Fruit fly (Drosophila melanogaster) whole organism, embryonic: ENCODE results near the gene CG8892.

Experiments used
- Adf1 ChIP-seq: fragments of 200-800 bp; sonication (Bioruptor generic); IDR thresholded peaks from 2 replicates; pipeline ENCODE4 v1.3.6; 2022; ENCODE audit warnings: missing biosample characterization, missing genetic modification characterization
- Asciz ChIP-seq: fragments of 200-800 bp; sonication (Bioruptor generic); optimal IDR thresholded peaks from 2 replicates; lab custom pipeline; 2017; ENCODE audit warnings: missing biosample characterization, mild to moderate bottlenecking, missing genetic modification characterization, missing genetic modification reagents
- CG10321 ChIP-seq: fragments of 200-800 bp; sonication (Bioruptor generic); IDR thresholded peaks from 2 replicates; pipeline ENCODE4 v1.3.6; 2022; ENCODE audit warnings: missing biosample characterization, missing genetic modification characterization
- CG10543 ChIP-seq: fragments of 200-800 bp; sonication (Bioruptor generic); optimal IDR thresholded peaks from 3 replicates; lab custom pipeline; 2017; ENCODE audit warnings: missing biosample characterization, mild to moderate bottlenecking, missing genetic modification characterization, moderate library complexity
- CG11695 ChIP-seq: fragments of 200-800 bp; sonication (Bioruptor generic); IDR thresholded peaks from 3 replicates; pipeline ENCODE4 v1.3.6; 2022; ENCODE audit warnings: missing biosample characterization, missing genetic modification characterization
- CG12769 ChIP-seq: fragments of 200-800 bp; sonication (Bioruptor generic); optimal IDR thresholded peaks from 2 replicates; lab custom pipeline; 2019; ENCODE audit warnings: missing biosample characterization, mild to moderate bottlenecking, missing genetic modification characterization, moderate library complexity
- CG14667 ChIP-seq: fragments of 200-800 bp; sonication (Bioruptor generic); IDR thresholded peaks from 2 replicates; pipeline ENCODE4 v1.3.6; 2022; ENCODE audit warnings: missing biosample characterization, missing genetic modification characterization
- CG15011 ChIP-seq: fragments of 200-800 bp; sonication (Bioruptor generic); optimal IDR thresholded peaks from 3 replicates; lab custom pipeline; 2018; ENCODE audit warnings: missing biosample characterization, mild to moderate bottlenecking, missing genetic modification characterization
- CG15269 ChIP-seq: fragments of 200-800 bp; sonication (Bioruptor generic); optimal IDR thresholded peaks from 2 replicates; lab custom pipeline; 2018; ENCODE audit warnings: missing biosample characterization, mild to moderate bottlenecking, missing genetic modification characterization, moderate library complexity
- CG17568 ChIP-seq: fragments of 200-800 bp; sonication (Bioruptor generic); optimal IDR thresholded peaks from 2 replicates; lab custom pipeline; 2018; ENCODE audit warnings: missing biosample characterization, mild to moderate bottlenecking, missing genetic modification characterization, moderate library complexity
- CG17802 ChIP-seq: fragments of 200-800 bp; sonication (Bioruptor generic); optimal IDR thresholded peaks from 2 replicates; lab custom pipeline; 2018; ENCODE audit warnings: missing biosample characterization, mild to moderate bottlenecking, missing genetic modification characterization, moderate library complexity
- CG18262 ChIP-seq: fragments of 200-800 bp; optimal IDR thresholded peaks from 3 replicates; lab custom pipeline; 2019; ENCODE audit warnings: missing biosample characterization, mild to moderate bottlenecking, missing genetic modification characterization, moderate library complexity
- CG18599 ChIP-seq: fragments of 200-800 bp; sonication (Bioruptor generic); optimal IDR thresholded peaks from 3 replicates; lab custom pipeline; 2017; ENCODE audit warnings: missing biosample characterization, missing genetic modification characterization, mild to moderate bottlenecking, moderate library complexity, missing genetic modification reagents
- CG18764 ChIP-seq: fragments of 200-800 bp; sonication (Bioruptor generic); optimal IDR thresholded peaks from 3 replicates; lab custom pipeline; 2016; ENCODE audit warnings: missing biosample characterization, missing genetic modification characterization
- CG2875 ChIP-seq: fragments of 200-800 bp; sonication (Bioruptor generic); optimal IDR thresholded peaks from 2 replicates; lab custom pipeline; 2017; ENCODE audit warnings: missing biosample characterization, mild to moderate bottlenecking, missing genetic modification characterization, missing genetic modification reagents
- CG3281 ChIP-seq: fragments of 200-800 bp; sonication (Bioruptor generic); optimal IDR thresholded peaks from 3 replicates; lab custom pipeline; 2017; ENCODE audit warnings: missing biosample characterization, mild to moderate bottlenecking, missing genetic modification characterization
- CG3847 ChIP-seq: fragments of 200-800 bp; sonication (Bioruptor generic); IDR thresholded peaks from 2 replicates; pipeline ENCODE4 v1.3.6; 2022; ENCODE audit warnings: missing biosample characterization, missing genetic modification characterization
- CG5953 ChIP-seq: fragments of 200-800 bp; sonication (Bioruptor generic); IDR thresholded peaks from 2 replicates; pipeline ENCODE4 v1.3.6; 2022; ENCODE audit warnings: missing biosample characterization, missing genetic modification characterization
- CG6791 ChIP-seq: fragments of 200-800 bp; sonication (Bioruptor generic); IDR thresholded peaks from 3 replicates; pipeline ENCODE4 v1.3.6; 2022; ENCODE audit warnings: missing biosample characterization, missing genetic modification characterization; ENCODE audit not compliant: partially characterized antibody
- CG8765 ChIP-seq: fragments of 200-800 bp; sonication (Bioruptor generic); IDR thresholded peaks from 2 replicates; pipeline ENCODE4 v1.3.6; 2022; ENCODE audit warnings: missing biosample characterization, missing genetic modification characterization
- CG9727 ChIP-seq: fragments of 200-800 bp; sonication (Bioruptor generic); optimal IDR thresholded peaks from 3 replicates; lab custom pipeline; 2017; ENCODE audit warnings: missing biosample characterization, mild to moderate bottlenecking, missing genetic modification characterization
- CG9817 ChIP-seq: fragments of 200-800 bp; sonication (Bioruptor generic); optimal IDR thresholded peaks from 2 replicates; lab custom pipeline; 2018; ENCODE audit warnings: missing biosample characterization, mild to moderate bottlenecking, missing genetic modification characterization, moderate library complexity
- Chrac-16 ChIP-seq: fragments of 200-800 bp; sonication (Bioruptor generic); optimal IDR thresholded peaks from 3 replicates; lab custom pipeline; 2016; ENCODE audit warnings: missing biosample characterization, missing genetic modification characterization
- Dad ChIP-seq: fragments of 200-800 bp; sonication (Bioruptor generic); optimal IDR thresholded peaks from 3 replicates; lab custom pipeline; 2016; ENCODE audit warnings: missing biosample characterization, missing genetic modification characterization
- Ets65A ChIP-seq: fragments of 200-800 bp; sonication (Bioruptor generic); peaks from one replicate; lab custom pipeline; 2016; ENCODE audit warnings: missing biosample characterization, missing genetic modification characterization
- Gsc ChIP-seq: fragments of 200-800 bp; sonication (Bioruptor generic); IDR thresholded peaks from 2 replicates; pipeline ENCODE4 v1.3.6; 2022; ENCODE audit warnings: missing biosample characterization, missing genetic modification characterization
- Gug ChIP-seq: fragments of 200-800 bp; sonication (Bioruptor generic); IDR thresholded peaks from 4 replicates; pipeline ENCODE4 v1.3.6; 2022; ENCODE audit warnings: missing biosample characterization, missing genetic modification characterization
- HLH3B ChIP-seq: fragments of 200-800 bp; sonication (Bioruptor generic); IDR thresholded peaks from 2 replicates; pipeline ENCODE4 v1.3.6; 2022; ENCODE audit warnings: missing biosample characterization, missing genetic modification characterization
- Hand ChIP-seq: fragments of 200-800 bp; sonication (Bioruptor generic); optimal IDR thresholded peaks from 2 replicates; lab custom pipeline; 2017; ENCODE audit warnings: mild to moderate bottlenecking, missing biosample characterization, missing genetic modification reagents, missing genetic modification characterization
- Optix ChIP-seq: fragments of 200-800 bp; sonication (Bioruptor generic); IDR thresholded peaks from 3 replicates; pipeline ENCODE4 v1.3.6; 2022; ENCODE audit warnings: missing biosample characterization, missing genetic modification characterization
- Ssrp ChIP-seq: fragments of 200-800 bp; sonication (Bioruptor generic); optimal IDR thresholded peaks from 2 replicates; lab custom pipeline; 2018; ENCODE audit warnings: missing biosample characterization, mild to moderate bottlenecking, missing genetic modification characterization, moderate library complexity
- TFAM ChIP-seq: fragments of 200-800 bp; sonication (Bioruptor generic); optimal IDR thresholded peaks from 2 replicates; lab custom pipeline; 2017; ENCODE audit warnings: missing biosample characterization, missing genetic modification characterization, inconsistent platforms
- Trl ChIP-seq, 3 experiments: fragments of >200 bp in 2 of 3; fragments of 200-800 bp in 1 of 3; sonication (Bioruptor generic) in 1 of 3; optimal IDR thresholded peaks; 2 replicates in 1 of 3; 3 replicates in 2 of 3; lab custom pipeline; 2016 to 2017; ENCODE audit warnings: missing biosample characterization in 1 of 3, missing genetic modification characterization in 1 of 3
- Xbp1 ChIP-seq: fragments of 200-800 bp; sonication (Bioruptor generic); optimal IDR thresholded peaks from 3 replicates; lab custom pipeline; 2016; ENCODE audit warnings: missing biosample characterization, mild to moderate bottlenecking, missing genetic modification characterization
- ac ChIP-seq: fragments of 200-800 bp; sonication (Bioruptor generic); optimal IDR thresholded peaks from 3 replicates; lab custom pipeline; 2017; ENCODE audit warnings: missing biosample characterization, mild to moderate bottlenecking, missing genetic modification characterization
- chif ChIP-seq, 2 experiments: fragments of 200-800 bp; sonication (Bioruptor generic); optimal IDR thresholded peaks; 3 replicates each; lab custom pipeline; 2016; ENCODE audit warnings: missing biosample characterization in 2 of 2, missing genetic modification characterization in 2 of 2
- corto ChIP-seq: fragments of 200-800 bp; sonication (Bioruptor generic); optimal IDR thresholded peaks from 2 replicates; lab custom pipeline; 2016; ENCODE audit warnings: missing biosample characterization, mild to moderate bottlenecking, missing genetic modification characterization, moderate library complexity
- fd96Cb ChIP-seq: fragments of 200-800 bp; sonication (Bioruptor generic); optimal IDR thresholded peaks from 2 replicates; lab custom pipeline; 2018; ENCODE audit warnings: missing biosample characterization, mild to moderate bottlenecking, missing genetic modification characterization, moderate library complexity
- ftz-f1 ChIP-seq: fragments of 200-800 bp; sonication (Bioruptor generic); optimal IDR thresholded peaks from 2 replicates; lab custom pipeline; 2016; ENCODE audit warnings: missing biosample characterization, missing genetic modification characterization
- org-1 ChIP-seq: fragments of 200-800 bp; sonication (Bioruptor generic); optimal IDR thresholded peaks from 2 replicates; lab custom pipeline; 2017; ENCODE audit warnings: missing biosample characterization, missing genetic modification characterization
- otp ChIP-seq: fragments of 200-800 bp; sonication (Bioruptor generic); IDR thresholded peaks from 3 replicates; pipeline ENCODE4, ENCODE4 v1.3.6; 2022; ENCODE audit warnings: missing biosample characterization, missing genetic modification characterization
- pita ChIP-seq: fragments of 200-800 bp; sonication (Bioruptor generic); optimal IDR thresholded peaks from 2 replicates; lab custom pipeline; 2017; ENCODE audit warnings: missing biosample characterization, mild to moderate bottlenecking, missing genetic modification characterization
- pum ChIP-seq: fragments of 200-800 bp; sonication (Bioruptor generic); optimal IDR thresholded peaks from 2 replicates; lab custom pipeline; 2016; ENCODE audit warnings: missing biosample characterization, missing genetic modification characterization
- sim ChIP-seq: fragments of 200-800 bp; sonication (Bioruptor generic); IDR thresholded peaks from 2 replicates; pipeline ENCODE4 v1.3.6; 2022; ENCODE audit warnings: missing biosample characterization, missing genetic modification characterization
- slbo ChIP-seq: fragments of 200-800 bp; sonication (Bioruptor generic); IDR thresholded peaks from 2 replicates; pipeline ENCODE4 v1.3.6; 2022; ENCODE audit warnings: missing biosample characterization, missing genetic modification characterization
- sug ChIP-seq: fragments of 200-800 bp; optimal IDR thresholded peaks from 2 replicates; lab custom pipeline; 2019; ENCODE audit warnings: missing biosample characterization, mild to moderate bottlenecking, missing genetic modification characterization, moderate library complexity
- toy ChIP-seq: fragments of 200-800 bp; sonication (Bioruptor generic); IDR thresholded peaks from 2 replicates; pipeline ENCODE4 v1.3.6; 2022; ENCODE audit warnings: missing biosample characterization, missing genetic modification characterization
- twi ChIP-seq: fragments of 200-800 bp; optimal IDR thresholded peaks from 2 replicates; lab custom pipeline; 2019; ENCODE audit warnings: missing biosample characterization, mild to moderate bottlenecking, missing genetic modification characterization, moderate library complexity
- yki ChIP-seq: fragments of >200 bp; optimal IDR thresholded peaks from 3 replicates; lab custom pipeline; 2018

Gene CG8892

dm6 chr2L:4997401-4998259, 16.2 kb upstream of the CG8892 start (continued):
- TF ChIP-seq Dad (GFP tag; lab: Kevin White, UChicago) = peak; percentile 99
- peak; percentile 99 for TF ChIP-seq CG14667 (GFP tag; lab: Robert Waterston, UW)
- TF ChIP-seq pita (GFP tag; lab: Kevin White, UChicago) = no peak
- peak; percentile 95 for TF ChIP-seq toy
- peak; percentile 94 for TF ChIP-seq TFAM (GFP tag; lab: Kevin White, UChicago)
- peak; percentile 99 for TF ChIP-seq CG5953
- peak; percentile 99 for TF ChIP-seq slbo (GFP tag; lab: Robert Waterston, UW)
- peak; percentile 91 to 94 for TF ChIP-seq Trl (optimal IDR thresholded peaks at IDR 0.05; lab: Kevin White, UChicago)
- peak; percentile 99 for TF ChIP-seq Trl (GFP tag; optimal IDR thresholded peaks at IDR 0.05; lab: Kevin White, UChicago)
- TF ChIP-seq Ets65A = peak; percentile 100
- peak; percentile 99 for TF ChIP-seq CG2875 (GFP tag; lab: Kevin White, UChicago)
- peak; percentile 99 for TF ChIP-seq HLH3B (GFP tag; lab: Robert Waterston, UW)
- TF ChIP-seq Optix = peak; percentile 99
- TF ChIP-seq Asciz (GFP tag; lab: Kevin White, UChicago) = peak; percentile 99
- peak; percentile 98 for TF ChIP-seq CG10543 (GFP tag; lab: Kevin White, UChicago)
- TF ChIP-seq twi (tag; lab: Kevin White, UChicago) = peak; percentile 96
- TF ChIP-seq CG9727 (GFP tag; lab: Kevin White, UChicago) = peak; percentile 98
- TF ChIP-seq Adf1 (GFP tag; lab: Robert Waterston, UW) = peak; percentile 87
- peak; percentile 99 for TF ChIP-seq CG18262 (tag; lab: Kevin White, UChicago)
- TF ChIP-seq pum (GFP tag; lab: Kevin White, UChicago) = peak; percentile 99
- TF ChIP-seq Gsc (GFP tag; lab: Robert Waterston, UW) = no peak; the same call in 1 of the 2 replicates
- TF ChIP-seq CG3281 (GFP tag; lab: Kevin White, UChicago) = peak; percentile 99
- peak; percentile 94 for TF ChIP-seq Hand
- TF ChIP-seq Ssrp = peak; percentile 99
- TF ChIP-seq CG18599 (GFP tag; lab: Kevin White, UChicago) = peak; percentile 99
- TF ChIP-seq chif (GFP tag; optimal IDR thresholded peaks at IDR 0.05; lab: Kevin White, UChicago) = peak; percentile 99
- peak; percentile 99 for TF ChIP-seq fd96Cb
- TF ChIP-seq Xbp1 = peak; percentile 99
- peak; percentile 94 for TF ChIP-seq CG17802
- TF ChIP-seq CG8765 = peak; percentile 99
- TF ChIP-seq CG15269 (tag; lab: Kevin White, UChicago) = peak; percentile 99
- TF ChIP-seq otp = peak; percentile 99
- peak; percentile 95 for TF ChIP-seq corto (GFP tag; lab: Kevin White, UChicago)
- TF ChIP-seq CG10321 (GFP tag; lab: Robert Waterston, UW) = peak; percentile 92
- peak; percentile 98 for TF ChIP-seq org-1
- peak; percentile 98 for TF ChIP-seq CG9817 (tag; lab: Kevin White, UChicago)
- TF ChIP-seq sim = peak; percentile 97
- TF ChIP-seq yki = peak; percentile 61
- TF ChIP-seq CG17568 (GFP tag; lab: Kevin White, UChicago) = peak; percentile 97
- peak; percentile 60; the same call in 1 of the 3 replicates for TF ChIP-seq CG6791 (GFP tag; lab: Robert Waterston, UW)
- TF ChIP-seq Gug (GFP tag; lab: Robert Waterston, UW) = peak; percentile 99
- TF ChIP-seq CG15011 (GFP tag; lab: Kevin White, UChicago) = peak; percentile 98
- TF ChIP-seq Chrac-16 (GFP tag; lab: Kevin White, UChicago) = peak; percentile 99
- TF ChIP-seq CG12769 (tag; lab: Kevin White, UChicago) = peak; percentile 99
- TF ChIP-seq ftz-f1 (GFP tag; lab: Kevin White, UChicago) = peak; percentile 88
- TF ChIP-seq CG11695 = peak; percentile 98
- peak; percentile 97 for TF ChIP-seq ac (GFP tag; lab: Kevin White, UChicago)
- peak; percentile 99 for TF ChIP-seq CG18764
- TF ChIP-seq CG3847 (GFP tag; lab: Robert Waterston, UW) = peak; percentile 99
- peak; percentile 100 for TF ChIP-seq sug
